Fruit fly (Drosophila melanogaster): ENCODE measurements around the gene CG1532.

The CG1532 gene

dm6 chrX:21072953-21073352, 44.8 kb upstream of the CG1532 start (continued):
- TF ChIP-seq Ets96B (tag; optimal IDR thresholded peaks at IDR 0.05) (peak; percentile 90), OdsH (GFP tag; optimal IDR thresholded peaks at IDR 0.05) (peak; percentile 88), CG1621 (tag; optimal IDR thresholded peaks at IDR 0.05) (peak; percentile 83), ss (GFP tag; optimal IDR thresholded peaks at IDR 0.05) (peak; percentile 86 to 89), Eip93F (GFP tag; optimal IDR thresholded peaks at IDR 0.05) (peak; percentile 17), CG7368 (GFP tag; optimal IDR thresholded peaks at IDR 0.05) (peak; percentile 80), CG10631 (GFP tag; optimal IDR thresholded peaks at IDR 0.05) (peak; percentile 88), eg (GFP tag; IDR thresholded peaks at IDR 0.05) (peak; percentile 90), CG11762 (GFP tag; optimal IDR thresholded peaks at IDR 0.05; ENCODE audit: insufficient read depth) (peak; percentile 82), net (GFP tag; optimal IDR thresholded peaks at IDR 0.05) (peak; percentile 89), topi (GFP tag; optimal IDR thresholded peaks at IDR 0.05) (peak; percentile 88), acj6 (GFP tag; optimal IDR thresholded peaks at IDR 0.05) (peak; percentile 87), Lpt (GFP tag; optimal IDR thresholded peaks at IDR 0.05) (peak; percentile 90), CG9139 (GFP tag; optimal IDR thresholded peaks at IDR 0.05) (peak; percentile 76), svp (GFP tag) (peak; percentile 96), lz (GFP tag; optimal IDR thresholded peaks at IDR 0.05) (peak; percentile 87), CG6854 (GFP tag; optimal IDR thresholded peaks at IDR 0.05) (peak; percentile 64)

- TF ChIP-seq Eip78C (GFP tag), result peak; percentile 51
- peak; percentile 48 for TF ChIP-seq CG6854 (GFP tag; optimal IDR thresholded peaks at IDR 0.05)
- TF ChIP-seq CG8119 (GFP tag; IDR thresholded peaks at IDR 0.05), result 0 out of 3 replicates have a peak, but pooled peaks have one; percentile 19
- TF ChIP-seq Ets96B (tag; optimal IDR thresholded peaks at IDR 0.05), result peak; percentile 2
- no peak for TF ChIP-seq CG7368 (GFP tag; optimal IDR thresholded peaks at IDR 0.05)
- TF ChIP-seq Sox14 (GFP tag; optimal IDR thresholded peaks at IDR 0.05), result peak; percentile 35
- TF ChIP-seq CG1621 (tag; optimal IDR thresholded peaks at IDR 0.05), result peak; percentile 10
- TF ChIP-seq net (GFP tag; optimal IDR thresholded peaks at IDR 0.05), result peak; percentile 19
- TF ChIP-seq Eip93F (GFP tag; optimal IDR thresholded peaks at IDR 0.05), result peak; percentile 60
- TF ChIP-seq vri (GFP tag; optimal IDR thresholded peaks at IDR 0.05), result peak; percentile 32
- peak; percentile 64 for TF ChIP-seq CG9139 (GFP tag; optimal IDR thresholded peaks at IDR 0.05)
- peak; percentile 77 for TF ChIP-seq svp (GFP tag)
- no peak for TF ChIP-seq fd85E (GFP tag; optimal IDR thresholded peaks at IDR 0.05)
- no peak for TF ChIP-seq fd59A (GFP tag; optimal IDR thresholded peaks at IDR 0.05)
- peak; percentile 25 for TF ChIP-seq CG6808 (GFP tag; optimal IDR thresholded peaks at IDR 0.05)
- TF ChIP-seq topi (GFP tag; optimal IDR thresholded peaks at IDR 0.05), result no peak
- TF ChIP-seq CG15336 (GFP tag; IDR thresholded peaks at IDR 0.05), result peak; percentile 39
- TF ChIP-seq spab (GFP tag; optimal IDR thresholded peaks at IDR 0.05), result no peak
- TF ChIP-seq CG6276 (GFP tag; optimal IDR thresholded peaks at IDR 0.05), result peak; percentile 24
- no peak for TF ChIP-seq OdsH (GFP tag; optimal IDR thresholded peaks at IDR 0.05)
- peak; percentile 33 for TF ChIP-seq fkh (GFP tag; optimal IDR thresholded peaks at IDR 0.05)
- TF ChIP-seq CG6163 (GFP tag; IDR thresholded peaks at IDR 0.05), result 0 out of 3 replicates have a peak, but pooled peaks have one; percentile 39
- no peak for TF ChIP-seq dac (GFP tag; optimal IDR thresholded peaks at IDR 0.05)
- peak; percentile 34 to 65 for TF ChIP-seq ss (GFP tag; optimal IDR thresholded peaks at IDR 0.05)
- peak; percentile 37 for TF ChIP-seq dsx (GFP tag; optimal IDR thresholded peaks at IDR 0.05; ENCODE audit: poor library complexity, severe bottlenecking)
These were observed 43.7 kb upstream of the CG1532 start for dm6 chrX:21071693-21072357.

dm6 chrX:21067908-21068307, 39.7 kb upstream of the CG1532 start:
- peak; percentile 15 for TF ChIP-seq CG3919 (GFP tag; optimal IDR thresholded peaks at IDR 0.05)
- no peak for TF ChIP-seq Blimp-1 (GFP tag; optimal IDR thresholded peaks at IDR 0.05)
- TF ChIP-seq net (GFP tag; optimal IDR thresholded peaks at IDR 0.05), result peak; percentile 51
- TF ChIP-seq dsx (GFP tag; optimal IDR thresholded peaks at IDR 0.05; ENCODE audit: poor library complexity, severe bottlenecking), result no peak
- TF ChIP-seq CG8119 (GFP tag; IDR thresholded peaks at IDR 0.05), result 0 out of 3 replicates have a peak, but pooled peaks have one; percentile 25
- TF ChIP-seq Hr4 (GFP tag; optimal IDR thresholded peaks at IDR 0.05), result peak; percentile 16
- peak; percentile 35 for TF ChIP-seq CG10669 (GFP tag; optimal IDR thresholded peaks at IDR 0.05)
- TF ChIP-seq CG8632 (GFP tag; optimal IDR thresholded peaks at IDR 0.05), result peak; percentile 33
- peak; percentile 31 for TF ChIP-seq lz (GFP tag; optimal IDR thresholded peaks at IDR 0.05)
- peak; percentile 33; the same call in 1 of the 2 replicates for TF ChIP-seq CG15336 (GFP tag; IDR thresholded peaks at IDR 0.05)
- TF ChIP-seq Ets21C (GFP tag; optimal IDR thresholded peaks at IDR 0.05), result no peak
- TF ChIP-seq dac (GFP tag; optimal IDR thresholded peaks at IDR 0.05), result peak; percentile 32
- no peak for TF ChIP-seq CG16779 (tag; optimal IDR thresholded peaks at IDR 0.05)
- TF ChIP-seq fkh (GFP tag; optimal IDR thresholded peaks at IDR 0.05), result no peak
- peak; percentile 80 for TF ChIP-seq svp (GFP tag)
- peak; percentile 43 for TF ChIP-seq fd59A (GFP tag; optimal IDR thresholded peaks at IDR 0.05)
- peak; percentile 1 for TF ChIP-seq CG6792 (GFP tag; optimal IDR thresholded peaks at IDR 0.05)
- TF ChIP-seq Lpt (GFP tag; optimal IDR thresholded peaks at IDR 0.05), result no peak
- TF ChIP-seq CG6276 (GFP tag; optimal IDR thresholded peaks at IDR 0.05), result peak; percentile 52
- peak; percentile 75 for TF ChIP-seq CG32006 (GFP tag; optimal IDR thresholded peaks at IDR 0.05)
- no peak for TF ChIP-seq CG11762 (GFP tag; optimal IDR thresholded peaks at IDR 0.05; ENCODE audit: insufficient read depth)
- TF ChIP-seq Eip78C (GFP tag), result peak; percentile 77
- TF ChIP-seq Sox15 (GFP tag; optimal IDR thresholded peaks at IDR 0.05), result no peak
- peak; percentile 16 to 72 for TF ChIP-seq salr (GFP tag; optimal IDR thresholded peaks at IDR 0.05)
- peak; percentile 8 for TF ChIP-seq CG7368 (GFP tag; optimal IDR thresholded peaks at IDR 0.05)
- TF ChIP-seq Eip75B (GFP tag; optimal IDR thresholded peaks at IDR 0.05), result peak; percentile 28
